Worm (Caenorhabditis elegans): ENCODE measurements around the gene C35B1.7.
A peak's percentile ranks its signal among the peaks of the same experiment; 100 is the strongest.

The C35B1.7 gene

ce11 chrIV:4085787-4086262 is 23.0 kb upstream of the C35B1.7 start, which contains the start of gene C35B1.2 (continued):
- TF ChIP-seq mes-2 (tag; optimal IDR thresholded peaks at IDR 0.05; ENCODE audit: poor library complexity, severe bottlenecking) = peak; percentile 53
- TF ChIP-seq dmd-9 (GFP tag; IDR thresholded peaks at IDR 0.05) = no peak
- no peak for TF ChIP-seq nhr-111 (GFP tag; optimal IDR thresholded peaks at IDR 0.05)
- no peak for TF ChIP-seq lin-1 (GFP tag; IDR thresholded peaks at IDR 0.05)
- no peak for TF ChIP-seq zip-2 (tag; optimal IDR thresholded peaks at IDR 0.05)
- no peak for TF ChIP-seq vab-7 (GFP tag; IDR thresholded peaks at IDR 0.05)
- no peak for TF ChIP-seq ceh-28 (tag; optimal IDR thresholded peaks at IDR 0.05)
- no peak for TF ChIP-seq duxl-1 (tag; optimal IDR thresholded peaks at IDR 0.05; ENCODE audit: poor library complexity)
- no peak for TF ChIP-seq ctbp-1 (GFP tag; IDR thresholded peaks at IDR 0.05)
- no peak for TF ChIP-seq madf-9 (GFP tag; conservative IDR thresholded peaks at IDR 0.05)
- TF ChIP-seq lin-38 (GFP tag; IDR thresholded peaks at IDR 0.05) = peak; percentile 42
- no peak for TF ChIP-seq ztf-11 (tag; optimal IDR thresholded peaks at IDR 0.05)
- no peak for TF ChIP-seq ZK546.5 (tag; optimal IDR thresholded peaks at IDR 0.05)
- no peak for TF ChIP-seq ceh-32 (tag; optimal IDR thresholded peaks at IDR 0.05; ENCODE audit: poor library complexity)
- TF ChIP-seq jun-1 (tag; optimal IDR thresholded peaks at IDR 0.05) = no peak
- TF ChIP-seq daf-12 (tag; optimal IDR thresholded peaks at IDR 0.05) = no peak
- no peak for TF ChIP-seq F44E2.7 (GFP tag; IDR thresholded peaks at IDR 0.05)
- TF ChIP-seq saeg-2 (GFP tag; IDR thresholded peaks at IDR 0.05) = no peak

ce11 chrIV:4093087-4093486 is 15.8 kb upstream of the C35B1.7 start:
- TF ChIP-seq dmd-6 (GFP tag; IDR thresholded peaks at IDR 0.05) (peak; percentile 75), zip-2 (tag; optimal IDR thresholded peaks at IDR 0.05) (no peak), daf-12 (tag; optimal IDR thresholded peaks at IDR 0.05) (no peak), dmd-9 (GFP tag; IDR thresholded peaks at IDR 0.05) (no peak), nhr-11 (tag; optimal IDR thresholded peaks at IDR 0.05) (peak; percentile 10), tag-97 (GFP tag; IDR thresholded peaks at IDR 0.05) (no peak), ztf-7 (tag; optimal IDR thresholded peaks at IDR 0.05) (no peak), gei-8 (GFP tag; optimal IDR thresholded peaks at IDR 0.05) (no peak), mdl-1 (tag; optimal IDR thresholded peaks at IDR 0.05) (peak in 1 of 2 experiments; percentile 59), pqm-1 (tag; optimal IDR thresholded peaks at IDR 0.05) (no peak), F37D6.2 (tag; optimal IDR thresholded peaks at IDR 0.05) (peak; percentile 53), Y105C5A.15 (GFP tag; IDR thresholded peaks at IDR 0.05) (no peak), daf-19 (GFP tag; conservative IDR thresholded peaks at IDR 0.05) (no peak), egl-43 (GFP tag; IDR thresholded peaks at IDR 0.05) (peak; percentile 46; the same call in 1 of the 2 replicates), R02D3.7 (tag; optimal IDR thresholded peaks at IDR 0.05) (no peak), daf-8 (GFP tag; IDR thresholded peaks at IDR 0.05) (no peak), saeg-2 (GFP tag; IDR thresholded peaks at IDR 0.05) (no peak), fos-1 (tag; optimal IDR thresholded peaks at IDR 0.05) (no peak), nhr-6 (tag; optimal IDR thresholded peaks at IDR 0.05) (peak; percentile 18), duxl-1 (tag; optimal IDR thresholded peaks at IDR 0.05; ENCODE audit: poor library complexity) (peak; percentile 57), lin-15B (tag; optimal IDR thresholded peaks at IDR 0.05) (no peak), ztf-11 (tag; optimal IDR thresholded peaks at IDR 0.05) (no peak), lir-3 (tag; optimal IDR thresholded peaks at IDR 0.05) (no peak), fkh-10 (GFP tag; optimal IDR thresholded peaks at IDR 0.05) (no peak), zip-11 (GFP tag; IDR thresholded peaks at IDR 0.05) (no peak), hmg-1.1 (GFP tag; IDR thresholded peaks at IDR 0.05) (peak; percentile 92), lin-13 (GFP tag; optimal IDR thresholded peaks at IDR 0.05) (no peak), F49E8.2 (tag; optimal IDR thresholded peaks at IDR 0.05; ENCODE audit: borderline replicate concordance) (no peak), nhr-237 (tag; optimal IDR thresholded peaks at IDR 0.05) (no peak), mdt-29 (GFP tag; IDR thresholded peaks at IDR 0.05) (no peak), unc-130 (GFP tag; optimal IDR thresholded peaks at IDR 0.05) (no peak), F44E2.7 (GFP tag; IDR thresholded peaks at IDR 0.05) (no peak), nhr-48 (tag; optimal IDR thresholded peaks at IDR 0.05) (peak; percentile 68), egl-27 (tag; optimal IDR thresholded peaks at IDR 0.05) (no peak), dpl-1 (GFP tag; optimal IDR thresholded peaks at IDR 0.05) (peak; percentile 52), nhr-77 (tag; optimal IDR thresholded peaks at IDR 0.05) (peak; percentile 12), Y5F2A.4 (GFP tag; optimal IDR thresholded peaks at IDR 0.05) (no peak), dmd-8 (GFP tag; IDR thresholded peaks at IDR 0.05) (no peak), madf-5 (GFP tag; IDR thresholded peaks at IDR 0.05) (no peak), mes-2 (tag; optimal IDR thresholded peaks at IDR 0.05; ENCODE audit: poor library complexity, severe bottlenecking) (peak; percentile 72)
